Worm (Caenorhabditis elegans) whole organism, L4 larva: Measurements from ENCODE around the gene srd-27.

Source experiments
- R02D3.7 ChIP-seq: fragments of 150-350 bp; sonication (generic microtip); optimal IDR thresholded peaks from 3 replicates; lab custom pipeline; 2014; ENCODE audit warnings: missing biosample characterization, missing genetic modification characterization
- Y105C5A.15 ChIP-seq: fragments of 200-800 bp; sonication (Bioruptor generic); IDR thresholded peaks from 2 replicates; pipeline ENCODE4 v1.3.6; 2022; ENCODE audit warnings: missing genetic modification characterization, missing compliant biosample characterization
- ceh-32 ChIP-seq: sonication (generic microtip); optimal IDR thresholded peaks from 2 replicates; lab custom pipeline; 2016; ENCODE audit warnings: mild to moderate bottlenecking, missing genetic modification characterization, missing compliant biosample characterization; ENCODE audit not compliant: poor library complexity
- fos-1 ChIP-seq: fragments of 150-350 bp; optimal IDR thresholded peaks from 2 replicates; lab custom pipeline; 2014; ENCODE audit warnings: missing biosample characterization, missing genetic modification characterization
- nhr-76 ChIP-seq: fragments of 150-350 bp; optimal IDR thresholded peaks from 2 replicates; lab custom pipeline; 2014; ENCODE audit warnings: missing biosample characterization, missing genetic modification characterization
- unc-39 ChIP-seq: sonication (generic microtip); optimal IDR thresholded peaks from 2 replicates; lab custom pipeline; 2017; ENCODE audit warnings: missing biosample characterization, missing genetic modification characterization
- ztf-11 ChIP-seq: fragments of 150-350 bp; optimal IDR thresholded peaks from 2 replicates; lab custom pipeline; 2014; ENCODE audit warnings: missing biosample characterization, missing genetic modification characterization

- no peak for TF ChIP-seq ztf-11 (tag; lab: Kevin White, UChicago)
- no peak for TF ChIP-seq ceh-32
- no peak for TF ChIP-seq Y105C5A.15 (GFP tag; lab: Robert Waterston, UW)
- TF ChIP-seq nhr-76 (tag; lab: Kevin White, UChicago), result no peak
- no peak for TF ChIP-seq fos-1 (tag; lab: Kevin White, UChicago)
- TF ChIP-seq unc-39 (tag; lab: Kevin White, UChicago), result no peak
- no peak for TF ChIP-seq R02D3.7
These were observed 23.9 kb upstream of the srd-27 start, which contains the start of the genes nhr-285 and irld-52 for ce11 chrV:15779128-15779729.
